Worm (Caenorhabditis elegans) whole organism, early embryonic: Measurements from ENCODE around the gene F58B3.4.

Experiments used
- aly-1 ChIP-seq: sonication (generic microtip); optimal IDR thresholded peaks from 2 replicates; lab custom pipeline; 2016; ENCODE audit warnings: missing genetic modification characterization, missing compliant biosample characterization
- ama-1 ChIP-seq: fragments of 150-350 bp; optimal IDR thresholded peaks from 2 replicates; lab custom pipeline; 2014
- hnd-1 ChIP-seq: sonication (generic microtip); optimal IDR thresholded peaks from 2 replicates; lab custom pipeline; 2016; ENCODE audit warnings: missing genetic modification characterization, missing compliant biosample characterization
- sea-1 ChIP-seq: fragments of 200-800 bp; sonication (Bioruptor generic); conservative IDR thresholded peaks from 2 replicates; pipeline ENCODE4 v1.3.6; 2022; ENCODE audit warnings: missing genetic modification characterization, missing compliant biosample characterization
- tbx-37 ChIP-seq: fragments of 200-800 bp; sonication (Bioruptor generic); conservative IDR thresholded peaks from 2 replicates; pipeline ENCODE4 v1.3.6; 2022; ENCODE audit warnings: missing genetic modification reagents, missing genetic modification characterization, missing compliant biosample characterization

ce11 chrIV:11620909-11621308 is 10.7 kb downstream of the F58B3.4 start, which contains the start of gene dsl-5:
- TF ChIP-seq aly-1 (no peak), ama-1 (lab: Kevin White, UChicago) (no peak), hnd-1 (tag; lab: Kevin White, UChicago) (no peak), sea-1 (GFP tag; lab: Robert Waterston, UW) (no peak), tbx-37 (no peak)
